Worm (Caenorhabditis elegans): ENCODE measurements around the gene tomm-20.

tomm-20 gene

DNA sequence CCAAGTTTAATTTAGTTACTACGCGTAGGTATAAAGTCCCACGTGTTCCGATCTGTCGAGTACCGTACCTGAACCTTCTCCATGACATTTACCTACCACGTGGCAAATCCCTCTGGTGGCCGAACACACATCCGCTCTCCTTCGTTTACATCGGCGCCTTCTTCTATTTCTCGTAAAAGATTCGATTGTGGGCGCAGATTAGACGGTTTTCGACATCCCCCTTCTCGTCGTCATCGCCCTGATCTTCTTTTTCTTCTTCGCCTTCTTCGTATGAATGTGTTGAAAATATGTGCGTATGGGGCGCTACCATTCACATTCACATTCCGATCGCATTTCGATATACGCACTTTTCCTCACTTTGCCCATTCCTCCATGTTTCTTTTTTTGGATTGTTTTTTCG lies 46.5 kb downstream of the tomm-20 start:
- TF ChIP-seq egl-13 (tag; optimal IDR thresholded peaks at IDR 0.05) (no peak), unc-62 (GFP tag; optimal IDR thresholded peaks at IDR 0.05) (no peak), nhr-85 (tag) (peak; percentile 74), nhr-19 (GFP tag; conservative IDR thresholded peaks at IDR 0.05) (no peak), blmp-1 (tag; optimal IDR thresholded peaks at IDR 0.05) (peak; percentile 64), mep-1 (tag; optimal IDR thresholded peaks at IDR 0.05) (peak; percentile 1), unc-130 (tag; optimal IDR thresholded peaks at IDR 0.05) (no peak), mab-9 (GFP tag; IDR thresholded peaks at IDR 0.05) (no peak), dpl-1 (GFP tag; optimal IDR thresholded peaks at IDR 0.05) (no peak), lin-14 (GFP tag; optimal IDR thresholded peaks at IDR 0.05) (peak; percentile 44), mdl-1 (tag; optimal IDR thresholded peaks at IDR 0.05) (peak in 1 of 2 experiments; percentile 17), nhr-20 (tag; optimal IDR thresholded peaks at IDR 0.05) (peak; percentile 10), elt-3 (tag; optimal IDR thresholded peaks at IDR 0.05) (peak in 1 of 6 experiments; percentile 32), egl-27 (tag; optimal IDR thresholded peaks at IDR 0.05) (no peak), nhr-12 (tag; optimal IDR thresholded peaks at IDR 0.05) (no peak), ces-1 (GFP tag; optimal IDR thresholded peaks at IDR 0.05) (no peak)

DNA sequence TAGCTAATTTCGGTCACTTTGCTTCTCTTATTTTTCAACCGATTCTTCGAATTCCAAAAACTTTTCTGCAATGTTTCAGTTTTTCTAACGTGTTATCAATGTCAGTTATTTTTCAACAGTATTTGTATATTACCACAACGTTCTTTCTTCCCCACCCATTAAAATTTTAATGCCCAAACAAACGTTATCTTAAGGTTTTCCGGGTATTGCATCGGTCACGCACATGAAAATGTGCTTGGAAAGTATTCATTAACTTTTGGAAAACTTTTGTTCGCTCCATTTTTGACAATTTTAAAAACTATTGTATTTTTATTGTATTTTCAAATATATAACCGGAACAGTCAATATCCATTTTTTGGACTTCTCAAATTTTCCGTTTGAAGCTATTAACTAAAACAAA lies 47.1 kb downstream of the tomm-20 start:
- peak in 1 of 2 experiments; percentile 7 for TF ChIP-seq lin-35 (GFP tag; optimal IDR thresholded peaks at IDR 0.05)
- peak; percentile 65 for TF ChIP-seq elt-2 (tag; optimal IDR thresholded peaks at IDR 0.05)
- TF ChIP-seq nhr-71 (tag; optimal IDR thresholded peaks at IDR 0.05): no peak

- TF ChIP-seq elt-3 (tag; optimal IDR thresholded peaks at IDR 0.05) (peak in 1 of 6 experiments; percentile 40), pag-3 (tag; optimal IDR thresholded peaks at IDR 0.05; ENCODE audit: borderline replicate concordance, insufficient read depth) (no peak), irx-1 (tag; optimal IDR thresholded peaks at IDR 0.05) (peak; percentile 25), nhr-71 (tag; optimal IDR thresholded peaks at IDR 0.05) (peak; percentile 49), efl-3 (GFP tag; optimal IDR thresholded peaks at IDR 0.05) (peak; percentile 39), sup-37 (GFP tag; optimal IDR thresholded peaks at IDR 0.05) (no peak), ztf-4 (tag; optimal IDR thresholded peaks at IDR 0.05) (no peak), grh-1 (GFP tag; IDR thresholded peaks at IDR 0.05) (peak; percentile 32; the same call in 1 of the 2 replicates), unc-130 (tag; optimal IDR thresholded peaks at IDR 0.05) (peak; percentile 2), sptf-1 (tag; optimal IDR thresholded peaks at IDR 0.05) (no peak), nhr-20 (tag; optimal IDR thresholded peaks at IDR 0.05) (peak; percentile 36), ztf-11 (tag; optimal IDR thresholded peaks at IDR 0.05) (no peak), lin-14 (GFP tag; optimal IDR thresholded peaks at IDR 0.05) (peak; percentile 56), aha-1 (tag; optimal IDR thresholded peaks at IDR 0.05) (no peak), tlp-1 (tag; optimal IDR thresholded peaks at IDR 0.05) (no peak), isw-1 (GFP tag; IDR thresholded peaks at IDR 0.05) (no peak), C34B4.2 (tag; optimal IDR thresholded peaks at IDR 0.05) (no peak), ets-5 (GFP tag; IDR thresholded peaks at IDR 0.05) (no peak), snu-23 (GFP tag; optimal IDR thresholded peaks at IDR 0.05) (peak; percentile 33), lin-35 (GFP tag; optimal IDR thresholded peaks at IDR 0.05) (peak in 1 of 2 experiments; percentile 23), nhr-19 (GFP tag; conservative IDR thresholded peaks at IDR 0.05) (no peak; the same call in 1 of the 2 replicates), nhr-47 (tag; optimal IDR thresholded peaks at IDR 0.05) (peak; percentile 2), mep-1 (tag; optimal IDR thresholded peaks at IDR 0.05) (peak; percentile 16), aly-2 (tag; optimal IDR thresholded peaks at IDR 0.05) (no peak), blmp-1 (tag; optimal IDR thresholded peaks at IDR 0.05) (peak; percentile 38), elt-2 (tag; optimal IDR thresholded peaks at IDR 0.05) (no peak), tbx-2 (tag; optimal IDR thresholded peaks at IDR 0.05) (peak; percentile 15), rnt-1 (tag; optimal IDR thresholded peaks at IDR 0.05) (peak; percentile 25), lsy-2 (tag; optimal IDR thresholded peaks at IDR 0.05) (peak in 1 of 2 experiments; percentile 48), lin-15B (tag; optimal IDR thresholded peaks at IDR 0.05) (no peak), nhr-85 (tag) (peak; percentile 96), egl-27 (tag; optimal IDR thresholded peaks at IDR 0.05) (no peak), nhr-77 (tag; optimal IDR thresholded peaks at IDR 0.05) (no peak), unc-98 (GFP tag; IDR thresholded peaks at IDR 0.05) (no peak)
These were observed 47.7 kb downstream of the tomm-20 start for ce11 chrV:12295520-12295919.

Measured in whole organism, L1 larva.